Worm (Caenorhabditis elegans): ENCODE results near the gene cul-4.

cul-4 gene

DNA sequence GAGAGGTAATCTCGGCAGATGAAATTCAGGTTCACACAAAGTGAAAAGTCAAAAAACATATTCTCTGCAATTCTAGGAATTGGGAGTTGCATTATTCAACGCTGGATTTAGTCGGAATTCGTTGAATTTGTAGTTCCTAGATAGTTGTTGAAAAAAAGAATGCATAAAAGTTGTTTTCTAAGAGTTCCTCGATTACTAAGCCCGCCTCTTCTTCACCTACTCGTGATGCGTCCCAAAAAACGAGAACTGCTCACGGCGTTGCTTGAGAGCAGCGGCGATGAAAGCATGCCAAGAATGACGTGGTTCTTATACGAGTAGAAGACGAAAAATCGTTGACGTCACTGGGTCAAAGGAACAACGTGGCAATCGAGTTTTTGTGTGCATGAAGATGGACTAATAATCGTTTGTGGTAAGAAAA, 23.2 kb downstream of the cul-4 start:
- TF ChIP-seq fax-1 (tag; optimal IDR thresholded peaks at IDR 0.05): no peak
- no peak for TF ChIP-seq nfya-1 (tag; optimal IDR thresholded peaks at IDR 0.05)
- TF ChIP-seq ceh-31 (tag; optimal IDR thresholded peaks at IDR 0.05): no peak
- TF ChIP-seq hlh-15 (tag; optimal IDR thresholded peaks at IDR 0.05): no peak
- TF ChIP-seq sox-4 (tag; optimal IDR thresholded peaks at IDR 0.05): no peak
- no peak for TF ChIP-seq ets-4 (tag; optimal IDR thresholded peaks at IDR 0.05)
- TF ChIP-seq eyg-1 (tag; optimal IDR thresholded peaks at IDR 0.05): no peak
- TF ChIP-seq ceh-6 (GFP tag; optimal IDR thresholded peaks at IDR 0.05): no peak
- no peak for TF ChIP-seq rnt-1 (tag; optimal IDR thresholded peaks at IDR 0.05)
- TF ChIP-seq ahr-1 (tag; optimal IDR thresholded peaks at IDR 0.05): no peak
- TF ChIP-seq ceh-2 (tag; optimal IDR thresholded peaks at IDR 0.05): no peak
- no peak for TF ChIP-seq odd-2 (tag; optimal IDR thresholded peaks at IDR 0.05)
- no peak for TF ChIP-seq F13H6.1 (tag; optimal IDR thresholded peaks at IDR 0.05)
- TF ChIP-seq fkh-10 (GFP tag; optimal IDR thresholded peaks at IDR 0.05): no peak
- no peak for TF ChIP-seq zip-5 (tag; optimal IDR thresholded peaks at IDR 0.05)
- TF ChIP-seq unc-86 (tag; optimal IDR thresholded peaks at IDR 0.05): no peak
- no peak for TF ChIP-seq ceh-19 (GFP tag; optimal IDR thresholded peaks at IDR 0.05)
- TF ChIP-seq nhr-11 (tag; optimal IDR thresholded peaks at IDR 0.05): no peak
- TF ChIP-seq pat-9 (tag; optimal IDR thresholded peaks at IDR 0.05): no peak
- TF ChIP-seq ceh-24 (tag; optimal IDR thresholded peaks at IDR 0.05): no peak

DNA sequence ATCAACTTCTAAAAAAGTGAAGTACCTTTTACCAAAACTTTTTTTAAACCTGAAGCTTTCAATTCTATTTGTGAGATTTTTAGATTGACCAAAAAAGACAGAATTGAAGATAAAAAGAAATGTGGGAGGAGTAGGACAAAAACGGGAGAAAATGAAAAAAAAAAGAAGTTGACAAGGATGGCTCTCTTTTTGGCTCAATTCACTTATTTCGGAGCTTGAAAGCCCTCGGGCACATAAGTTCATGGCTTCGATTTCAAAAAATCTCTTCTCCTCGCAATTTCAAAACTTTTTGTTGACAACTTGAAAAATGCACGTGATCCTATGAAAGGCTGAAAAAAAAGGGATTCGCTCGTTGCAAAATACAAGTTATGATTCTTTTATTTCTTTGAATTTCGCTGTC, 24.3 kb downstream of the cul-4 start:
- TF ChIP-seq unc-42 (tag; optimal IDR thresholded peaks at IDR 0.05) (peak; percentile 25), ceh-22 (tag; optimal IDR thresholded peaks at IDR 0.05) (no peak)

- peak; percentile 8 for TF ChIP-seq unc-55 (GFP tag; optimal IDR thresholded peaks at IDR 0.05)
- no peak for TF ChIP-seq elt-2 (tag; optimal IDR thresholded peaks at IDR 0.05)
- TF ChIP-seq ceh-48 (tag; optimal IDR thresholded peaks at IDR 0.05): no peak
- no peak for TF ChIP-seq pha-4 (tag; optimal IDR thresholded peaks at IDR 0.05)
- TF ChIP-seq F13H6.1 (tag; optimal IDR thresholded peaks at IDR 0.05): no peak
- TF ChIP-seq unc-86 (tag; optimal IDR thresholded peaks at IDR 0.05): no peak
- no peak for TF ChIP-seq nhr-11 (tag; optimal IDR thresholded peaks at IDR 0.05)
- no peak for TF ChIP-seq dmd-4 (tag; optimal IDR thresholded peaks at IDR 0.05; ENCODE audit: borderline replicate concordance)
- no peak for TF ChIP-seq lim-6 (tag; optimal IDR thresholded peaks at IDR 0.05)
- no peak for TF ChIP-seq ama-1 (optimal IDR thresholded peaks at IDR 0.05)
- TF ChIP-seq dve-1 (tag; optimal IDR thresholded peaks at IDR 0.05): no peak
- TF ChIP-seq hlh-30 (tag; optimal IDR thresholded peaks at IDR 0.05; ENCODE audit: insufficient read depth): no peak
- TF ChIP-seq sox-2 (GFP tag; IDR thresholded peaks at IDR 0.05): no peak
- no peak for TF ChIP-seq sox-4 (tag; optimal IDR thresholded peaks at IDR 0.05)
- TF ChIP-seq ceh-6 (GFP tag; optimal IDR thresholded peaks at IDR 0.05): no peak
- no peak for TF ChIP-seq npax-4 (tag; optimal IDR thresholded peaks at IDR 0.05)
- no peak for TF ChIP-seq ceh-45 (GFP tag; IDR thresholded peaks at IDR 0.05)
- peak; percentile 30 for TF ChIP-seq ceh-19 (GFP tag; optimal IDR thresholded peaks at IDR 0.05)
- no peak for TF ChIP-seq hlh-8 (tag; optimal IDR thresholded peaks at IDR 0.05)
- TF ChIP-seq Y22D7AL.16 (tag; optimal IDR thresholded peaks at IDR 0.05): no peak
- TF ChIP-seq T23F11.4 (GFP tag; optimal IDR thresholded peaks at IDR 0.05): no peak
- no peak for TF ChIP-seq syd-9 (tag; optimal IDR thresholded peaks at IDR 0.05)
- no peak for TF ChIP-seq ahr-1 (tag; optimal IDR thresholded peaks at IDR 0.05)
- no peak for TF ChIP-seq zip-5 (tag; optimal IDR thresholded peaks at IDR 0.05)
- peak; percentile 79 for TF ChIP-seq ceh-34 (tag; optimal IDR thresholded peaks at IDR 0.05)
- TF ChIP-seq nhr-232 (tag; optimal IDR thresholded peaks at IDR 0.05): no peak
- TF ChIP-seq nfya-1 (tag; optimal IDR thresholded peaks at IDR 0.05): peak; percentile 25
- no peak for TF ChIP-seq pax-1 (tag; optimal IDR thresholded peaks at IDR 0.05)
- TF ChIP-seq ref-2 (tag; optimal IDR thresholded peaks at IDR 0.05): no peak
- TF ChIP-seq fax-1 (tag; optimal IDR thresholded peaks at IDR 0.05): no peak
- TF ChIP-seq elt-4 (tag; optimal IDR thresholded peaks at IDR 0.05): no peak
- no peak for TF ChIP-seq che-1 (tag; optimal IDR thresholded peaks at IDR 0.05)
- TF ChIP-seq gmeb-2 (tag; optimal IDR thresholded peaks at IDR 0.05): no peak
- TF ChIP-seq tbx-7 (tag; optimal IDR thresholded peaks at IDR 0.05): no peak
- TF ChIP-seq ceh-31 (tag; optimal IDR thresholded peaks at IDR 0.05): peak; percentile 63
- no peak for TF ChIP-seq ceh-9 (tag; optimal IDR thresholded peaks at IDR 0.05)
- no peak for TF ChIP-seq C08G9.2 (tag; optimal IDR thresholded peaks at IDR 0.05)
- no peak for TF ChIP-seq hlh-6 (tag; optimal IDR thresholded peaks at IDR 0.05)
- no peak for TF ChIP-seq pat-9 (tag; optimal IDR thresholded peaks at IDR 0.05)
- no peak for TF ChIP-seq ceh-30 (tag; optimal IDR thresholded peaks at IDR 0.05)
Measured at ce11 chrII:7326997-7327396, 25.1 kb downstream of the cul-4 start.
